Fruit fly (Drosophila melanogaster) whole organism, embryonic: ENCODE results near the gene ND-39.
A peak's percentile ranks its signal among the peaks of the same experiment; 100 is the strongest.

Experiments
- Aef1 ChIP-seq: fragments of 200-800 bp; sonication (Bioruptor generic); IDR thresholded peaks from 3 replicates; pipeline ENCODE4 v1.3.6; 2022; ENCODE audit warnings: missing biosample characterization, missing genetic modification characterization
- Antp ChIP-seq: fragments of 200-800 bp; sonication (Bioruptor generic); optimal IDR thresholded peaks from 3 replicates; lab custom pipeline; 2016; ENCODE audit warnings: missing biosample characterization, missing genetic modification characterization
- Atf3 ChIP-seq: fragments of 200-800 bp; sonication (Bioruptor generic); optimal IDR thresholded peaks from 3 replicates; lab custom pipeline; 2016; ENCODE audit warnings: missing biosample characterization, missing genetic modification characterization
- BEAF-32 ChIP-seq: fragments of 200-800 bp; sonication (Bioruptor generic); optimal IDR thresholded peaks from 3 replicates; lab custom pipeline; 2017; ENCODE audit warnings: missing biosample characterization, missing genetic modification characterization, mild to moderate bottlenecking, moderate library complexity, missing genetic modification reagents
- CG11093 ChIP-seq: fragments of 200-800 bp; sonication (Bioruptor generic); IDR thresholded peaks from 3 replicates; pipeline ENCODE4 v1.3.6; 2022; ENCODE audit warnings: missing biosample characterization, missing genetic modification characterization
- CG11695 ChIP-seq: fragments of 200-800 bp; sonication (Bioruptor generic); IDR thresholded peaks from 3 replicates; pipeline ENCODE4 v1.3.6; 2022; ENCODE audit warnings: missing biosample characterization, missing genetic modification characterization
- CG12071 ChIP-seq: fragments of 200-800 bp; sonication (Bioruptor generic); optimal IDR thresholded peaks from 3 replicates; lab custom pipeline; 2018; ENCODE audit warnings: missing biosample characterization, mild to moderate bottlenecking, missing genetic modification characterization
- CG12299 ChIP-seq: fragments of 200-800 bp; sonication (Bioruptor generic); optimal IDR thresholded peaks from 2 replicates; lab custom pipeline; 2018; ENCODE audit warnings: missing biosample characterization, mild to moderate bottlenecking, missing genetic modification characterization
- CG12391 ChIP-seq: fragments of 200-800 bp; sonication (Bioruptor generic); optimal IDR thresholded peaks from 3 replicates; lab custom pipeline; 2018; ENCODE audit warnings: missing biosample characterization, mild to moderate bottlenecking, missing genetic modification characterization, moderate library complexity
- CG13424 ChIP-seq: fragments of 200-800 bp; sonication (Bioruptor generic); optimal IDR thresholded peaks from 2 replicates; lab custom pipeline; 2019; ENCODE audit warnings: missing biosample characterization, mild to moderate bottlenecking, missing genetic modification characterization, moderate library complexity
- CG13624 ChIP-seq: fragments of 200-800 bp; sonication (Bioruptor generic); optimal IDR thresholded peaks from 2 replicates; lab custom pipeline; 2016; ENCODE audit warnings: missing biosample characterization, missing genetic modification characterization
- CG15073 ChIP-seq: fragments of 200-800 bp; sonication (Bioruptor generic); optimal IDR thresholded peaks from 2 replicates; lab custom pipeline; 2016; ENCODE audit warnings: missing biosample characterization, missing genetic modification characterization
- CG15601 ChIP-seq: fragments of 200-800 bp; sonication (Bioruptor generic); optimal IDR thresholded peaks from 3 replicates; lab custom pipeline; 2019; ENCODE audit warnings: missing biosample characterization, mild to moderate bottlenecking, missing genetic modification characterization, moderate library complexity
- CG16779 ChIP-seq: fragments of 200-800 bp; sonication (Bioruptor generic); IDR thresholded peaks from 2 replicates; pipeline ENCODE4 v1.3.6; 2022; ENCODE audit warnings: missing biosample characterization, missing genetic modification characterization
- CG16813 ChIP-seq: fragments of 200-800 bp; sonication (Bioruptor generic); IDR thresholded peaks from 3 replicates; pipeline ENCODE4 v1.3.6; 2022; ENCODE audit warnings: missing biosample characterization, missing genetic modification characterization; ENCODE audit not compliant: partially characterized antibody
- CG31224 ChIP-seq: fragments of 200-800 bp; sonication (Bioruptor generic); IDR thresholded peaks from 2 replicates; pipeline ENCODE4 v1.3.6; 2022; ENCODE audit warnings: missing biosample characterization, missing genetic modification characterization
- CG3838 ChIP-seq: fragments of 200-800 bp; sonication (Bioruptor generic); optimal IDR thresholded peaks from 3 replicates; lab custom pipeline; 2016; ENCODE audit warnings: missing biosample characterization, missing genetic modification characterization
- CG4282 ChIP-seq: fragments of 200-800 bp; sonication (Bioruptor generic); optimal IDR thresholded peaks from 2 replicates; lab custom pipeline; 2016; ENCODE audit warnings: missing biosample characterization, missing genetic modification characterization
- CG6791 ChIP-seq: fragments of 200-800 bp; sonication (Bioruptor generic); IDR thresholded peaks from 3 replicates; pipeline ENCODE4 v1.3.6; 2022; ENCODE audit warnings: missing biosample characterization, missing genetic modification characterization; ENCODE audit not compliant: partially characterized antibody
- CG8089 ChIP-seq: fragments of 200-800 bp; sonication (Bioruptor generic); optimal IDR thresholded peaks from 3 replicates; lab custom pipeline; 2016; ENCODE audit warnings: missing biosample characterization, missing genetic modification characterization
- CG8765 ChIP-seq: fragments of 200-800 bp; sonication (Bioruptor generic); IDR thresholded peaks from 2 replicates; pipeline ENCODE4 v1.3.6; 2022; ENCODE audit warnings: missing biosample characterization, missing genetic modification characterization
- HLHmδ ChIP-seq: fragments of 200-800 bp; sonication (Bioruptor generic); optimal IDR thresholded peaks from 2 replicates; lab custom pipeline; 2018; ENCODE audit warnings: missing biosample characterization, mild to moderate bottlenecking, missing genetic modification characterization, moderate library complexity
- MESR4 ChIP-seq: fragments of 200-800 bp; sonication (Bioruptor generic); optimal IDR thresholded peaks from 2 replicates; lab custom pipeline; 2018; ENCODE audit warnings: missing biosample characterization, mild to moderate bottlenecking, missing genetic modification characterization, moderate library complexity
- Nf-YA ChIP-seq: fragments of 200-800 bp; sonication (Bioruptor generic); IDR thresholded peaks from 2 replicates; pipeline ENCODE4 v1.3.6; 2022; ENCODE audit warnings: missing biosample characterization, missing genetic modification characterization
- Pdp1 ChIP-seq, 2 experiments: fragments of 200-800 bp; sonication (Bioruptor generic); optimal IDR thresholded peaks; 3 replicates each; lab custom pipeline; 2016; ENCODE audit warnings: missing biosample characterization in 2 of 2, missing genetic modification characterization in 2 of 2, mild to moderate bottlenecking in 1 of 2, moderate library complexity in 1 of 2
- Side ChIP-seq: fragments of 200-800 bp; sonication (Bioruptor generic); optimal IDR thresholded peaks from 2 replicates; lab custom pipeline; 2016; ENCODE audit warnings: missing biosample characterization, missing genetic modification characterization
- Taf1 ChIP-seq: fragments of 200-800 bp; sonication (Bioruptor generic); IDR thresholded peaks from 2 replicates; pipeline ENCODE4 v1.3.6; 2022; ENCODE audit warnings: missing biosample characterization, missing genetic modification characterization
- ara ChIP-seq: fragments of 200-800 bp; sonication (Bioruptor generic); IDR thresholded peaks from 2 replicates; pipeline ENCODE4 v1.3.6; 2022; ENCODE audit warnings: missing biosample characterization, missing genetic modification characterization
- bab2 ChIP-seq: fragments of 200-800 bp; sonication (Bioruptor generic); optimal IDR thresholded peaks from 2 replicates; lab custom pipeline; 2016; ENCODE audit warnings: missing biosample characterization, missing genetic modification characterization
- bbx ChIP-seq: fragments of 200-800 bp; sonication (Bioruptor generic); IDR thresholded peaks from 2 replicates; pipeline ENCODE4 v1.3.6; 2022; ENCODE audit warnings: missing biosample characterization, missing genetic modification characterization; ENCODE audit not compliant: partially characterized antibody
- crp ChIP-seq, 2 experiments: fragments of 200-800 bp; sonication (Bioruptor generic); optimal IDR thresholded peaks; 2 replicates in 1 of 2; 3 replicates in 1 of 2; lab custom pipeline; 2017; ENCODE audit warnings: missing biosample characterization in 2 of 2, missing genetic modification characterization in 2 of 2, mild to moderate bottlenecking in 1 of 2, moderate library complexity in 1 of 2
- da ChIP-seq: fragments of 200-800 bp; sonication (Bioruptor generic); optimal IDR thresholded peaks from 2 replicates; lab custom pipeline; 2016; ENCODE audit warnings: missing biosample characterization, missing genetic modification characterization
- dati ChIP-seq: fragments of 200-800 bp; sonication (Bioruptor generic); IDR thresholded peaks from 2 replicates; pipeline ENCODE4 v1.3.6; 2022; ENCODE audit warnings: missing biosample characterization, missing genetic modification characterization
- dmrt99B ChIP-seq: fragments of 200-800 bp; sonication (Bioruptor generic); optimal IDR thresholded peaks from 2 replicates; lab custom pipeline; 2018; ENCODE audit warnings: missing biosample characterization, mild to moderate bottlenecking, missing genetic modification characterization, moderate library complexity
- en ChIP-seq: fragments of 200-800 bp; sonication (Bioruptor generic); optimal IDR thresholded peaks from 2 replicates; lab custom pipeline; 2016; ENCODE audit warnings: missing biosample characterization, missing genetic modification characterization
- eve ChIP-seq, 2 experiments: fragments of >200 bp; optimal IDR thresholded peaks; 2 replicates each; lab custom pipeline; 2017; ENCODE audit warnings: missing biosample characterization in 2 of 2, missing genetic modification characterization in 2 of 2
- inv ChIP-seq: fragments of 200-800 bp; sonication (Bioruptor generic); IDR thresholded peaks from 2 replicates; pipeline ENCODE4 v1.3.6; 2022; ENCODE audit warnings: missing biosample characterization, missing genetic modification characterization; ENCODE audit not compliant: partially characterized antibody
- nom ChIP-seq: fragments of 200-800 bp; sonication (Bioruptor generic); optimal IDR thresholded peaks from 2 replicates; lab custom pipeline; 2017; ENCODE audit warnings: missing biosample characterization, missing genetic modification characterization, mild to moderate bottlenecking, moderate library complexity, missing genetic modification reagents
- odd ChIP-seq: fragments of 200-800 bp; sonication (Bioruptor generic); optimal IDR thresholded peaks from 2 replicates; lab custom pipeline; 2017; ENCODE audit warnings: missing biosample characterization, mild to moderate bottlenecking, missing genetic modification characterization
- p53 ChIP-seq: fragments of 200-800 bp; sonication (Bioruptor generic); optimal IDR thresholded peaks from 2 replicates; lab custom pipeline; 2016; ENCODE audit warnings: missing biosample characterization, missing genetic modification characterization
- pfk ChIP-seq: fragments of 200-800 bp; sonication (Bioruptor generic); optimal IDR thresholded peaks from 2 replicates; lab custom pipeline; 2018; ENCODE audit warnings: missing biosample characterization, mild to moderate bottlenecking, missing genetic modification characterization, moderate library complexity
- rib ChIP-seq: fragments of 200-800 bp; sonication (Bioruptor generic); IDR thresholded peaks from 2 replicates; pipeline ENCODE4 v1.3.6; 2022; ENCODE audit warnings: missing biosample characterization, missing genetic modification characterization
- run ChIP-seq: fragments of 200-800 bp; sonication (Bioruptor generic); optimal IDR thresholded peaks from 3 replicates; lab custom pipeline; 2018; ENCODE audit warnings: missing biosample characterization, mild to moderate bottlenecking, missing genetic modification characterization
- seq ChIP-seq: fragments of 200-800 bp; sonication (Bioruptor generic); IDR thresholded peaks from 2 replicates; pipeline ENCODE4 v1.3.6; 2022; ENCODE audit warnings: missing biosample characterization, missing genetic modification characterization
- stc ChIP-seq: fragments of 200-800 bp; sonication (Bioruptor generic); IDR thresholded peaks from 2 replicates; pipeline ENCODE4 v1.3.6; 2022; ENCODE audit warnings: missing biosample characterization, missing genetic modification characterization
- usp ChIP-seq: fragments of >200 bp; optimal IDR thresholded peaks from 2 replicates; lab custom pipeline; 2017; ENCODE audit warnings: missing biosample characterization, missing genetic modification characterization
- wdn ChIP-seq: fragments of 200-800 bp; sonication (Bioruptor generic); IDR thresholded peaks from 2 replicates; pipeline ENCODE4 v1.3.6; 2022; ENCODE audit warnings: missing biosample characterization, missing genetic modification characterization
- zen ChIP-seq: fragments of 200-800 bp; sonication (Bioruptor generic); optimal IDR thresholded peaks from 3 replicates; lab custom pipeline; 2018; ENCODE audit warnings: missing biosample characterization, mild to moderate bottlenecking, missing genetic modification characterization, moderate library complexity

The ND-39 gene

DNA sequence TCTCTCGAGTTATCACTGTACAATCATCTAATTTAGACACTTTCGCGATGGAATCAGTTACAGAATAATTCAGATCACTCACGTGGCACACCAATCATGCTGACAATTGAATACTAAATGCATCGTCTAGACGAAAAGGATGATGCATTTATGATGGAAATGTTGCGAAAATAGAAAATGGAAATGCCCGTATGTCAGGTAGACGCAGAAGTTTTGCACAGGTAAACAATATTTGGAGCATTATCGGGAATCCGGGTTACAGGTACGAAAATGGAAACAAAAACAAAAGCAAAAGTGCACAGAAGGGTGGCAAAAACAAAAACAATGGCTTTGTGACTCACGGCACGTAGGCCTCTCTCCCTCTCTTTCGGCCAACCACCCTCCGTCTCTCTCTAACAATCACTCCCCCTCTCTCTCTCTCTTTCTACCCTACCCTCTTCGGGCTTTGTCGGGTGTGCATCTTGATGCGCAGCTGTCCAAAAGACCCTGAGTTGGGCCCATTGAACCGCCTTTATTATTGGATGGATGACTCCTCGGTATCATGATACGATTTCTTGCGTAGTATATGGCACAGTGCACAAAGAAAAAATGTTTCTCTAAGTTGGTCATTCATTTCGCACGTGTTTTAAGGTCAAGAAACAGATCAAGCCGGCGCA is 25.4 kb downstream of the ND-39 start (continued):
- TF ChIP-seq CG12071 (GFP tag; lab: Kevin White, UChicago): peak; percentile 31
- TF ChIP-seq dmrt99B (tag; lab: Kevin White, UChicago): no peak
- TF ChIP-seq MESR4 (GFP tag; lab: Kevin White, UChicago): no peak
- TF ChIP-seq inv: no peak
- no peak for TF ChIP-seq pfk
- TF ChIP-seq CG3838 (GFP tag; lab: Kevin White, UChicago): no peak
- no peak for TF ChIP-seq CG13424 (tag; lab: Kevin White, UChicago)
- no peak for TF ChIP-seq CG12299 (tag; lab: Kevin White, UChicago)
- TF ChIP-seq CG6791 (GFP tag; lab: Robert Waterston, UW): peak; percentile 43; the same call in 1 of the 3 replicates
- peak; percentile 64 for TF ChIP-seq zen
- no peak for TF ChIP-seq Nf-YA (GFP tag; lab: Robert Waterston, UW)
- TF ChIP-seq CG11093 (GFP tag; lab: Robert Waterston, UW): no peak
- TF ChIP-seq CG31224 (GFP tag; lab: Robert Waterston, UW): no peak
- peak; percentile 54 for TF ChIP-seq da (GFP tag; lab: Kevin White, UChicago)
- peak; percentile 17 for TF ChIP-seq Side (GFP tag; lab: Kevin White, UChicago)
- TF ChIP-seq Taf1 (GFP tag; lab: Robert Waterston, UW): no peak
- TF ChIP-seq run (tag; lab: Kevin White, UChicago): no peak
- no peak for TF ChIP-seq CG15601
- TF ChIP-seq usp (GFP tag; lab: Kevin White, UChicago): no peak
- 0 out of 3 replicates have a peak, but pooled peaks have one; percentile 28 for TF ChIP-seq CG16813 (GFP tag; lab: Robert Waterston, UW)
- TF ChIP-seq stc (GFP tag; lab: Robert Waterston, UW): no peak
- TF ChIP-seq rib (GFP tag; lab: Robert Waterston, UW): peak; percentile 45; the same call in 1 of the 2 replicates
- TF ChIP-seq CG11695 (GFP tag; lab: Robert Waterston, UW): no peak
- TF ChIP-seq nom (GFP tag; lab: Kevin White, UChicago): peak; percentile 27
- no peak for TF ChIP-seq CG16779 (GFP tag; lab: Robert Waterston, UW)
- no peak for TF ChIP-seq CG8765 (GFP tag; lab: Robert Waterston, UW)
- TF ChIP-seq odd: no peak
- TF ChIP-seq CG4282 (GFP tag; lab: Kevin White, UChicago): no peak
- TF ChIP-seq crp (GFP tag; optimal IDR thresholded peaks at IDR 0.05; lab: Kevin White, UChicago): no peak
- peak; percentile 63; the same call in 1 of the 2 replicates for TF ChIP-seq seq
- no peak for TF ChIP-seq Atf3 (GFP tag; lab: Kevin White, UChicago)
- no peak for TF ChIP-seq BEAF-32
- no peak for TF ChIP-seq Antp
- no peak for TF ChIP-seq wdn (GFP tag; lab: Robert Waterston, UW)

DNA sequence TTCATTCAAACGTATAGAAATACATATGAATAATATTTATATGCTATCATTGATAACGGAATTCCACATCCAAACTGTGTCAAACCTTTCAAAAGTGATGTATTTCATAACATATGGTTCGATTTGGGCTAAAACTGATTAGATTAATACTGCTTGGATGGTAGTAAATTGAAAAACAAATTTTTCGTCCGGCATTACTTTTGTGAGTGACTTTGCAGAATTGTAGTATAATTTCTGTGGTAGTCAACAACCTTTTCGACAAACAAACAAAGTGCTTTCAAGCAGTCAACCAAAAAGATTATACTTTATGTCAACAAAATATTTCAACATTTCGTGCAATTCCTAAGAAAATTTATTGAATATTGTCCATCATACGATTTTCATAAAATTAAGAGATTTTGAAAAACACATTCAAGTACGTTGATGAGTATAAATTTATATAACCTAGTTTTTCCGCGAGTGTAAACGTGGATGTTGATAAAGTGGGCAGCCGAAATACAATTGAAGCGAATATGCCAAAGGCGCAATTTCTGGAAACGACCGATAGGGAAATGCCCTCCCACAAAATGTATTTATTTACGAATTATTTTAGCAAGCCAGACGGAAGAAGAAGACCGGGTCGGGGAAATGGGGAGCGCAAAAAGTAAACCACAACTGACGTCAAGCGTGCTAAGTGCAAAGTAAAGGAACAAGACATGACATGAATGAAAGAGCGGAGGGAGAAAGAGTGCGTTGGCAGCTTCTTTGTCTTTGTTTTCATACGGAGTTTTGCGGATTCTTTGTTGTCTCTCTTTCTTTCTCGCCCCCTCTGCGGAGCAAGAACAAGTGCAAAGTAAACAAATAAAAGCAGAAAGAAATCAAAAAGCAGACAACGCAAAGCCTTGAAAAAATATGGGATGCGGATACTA is 26.3 kb downstream of the ND-39 start:
- TF ChIP-seq CG8089: no peak
- TF ChIP-seq en: no peak
- TF ChIP-seq eve (GFP tag; optimal IDR thresholded peaks at IDR 0.05; lab: Kevin White, UChicago): peak in 1 of 2 experiments; percentile 54
- no peak for TF ChIP-seq dati
- no peak for TF ChIP-seq HLHmδ (GFP tag; lab: Kevin White, UChicago)
- peak in 1 of 2 experiments; percentile 62 for TF ChIP-seq Pdp1 (GFP tag; optimal IDR thresholded peaks at IDR 0.05; lab: Kevin White, UChicago)
- TF ChIP-seq p53 (GFP tag; lab: Kevin White, UChicago): peak; percentile 69
- TF ChIP-seq CG12391 (tag; lab: Kevin White, UChicago): peak; percentile 29
- TF ChIP-seq CG15073 (GFP tag; lab: Kevin White, UChicago): no peak
- 0 out of 2 replicates have a peak, but pooled peaks have one; percentile 31 for TF ChIP-seq bbx
- TF ChIP-seq bab2 (GFP tag; lab: Kevin White, UChicago): peak; percentile 56
- 0 out of 3 replicates have a peak, but pooled peaks have one; percentile 13 for TF ChIP-seq Aef1 (GFP tag; lab: Robert Waterston, UW)
- TF ChIP-seq ara: 0 out of 2 replicates have a peak, but pooled peaks have one; percentile 22
- TF ChIP-seq CG13624 (GFP tag; lab: Kevin White, UChicago): peak; percentile 66
- peak; percentile 17 for TF ChIP-seq Side (GFP tag; lab: Kevin White, UChicago)
